Worm (Caenorhabditis elegans) whole organism, young adult: ENCODE measurements around the gene R10H10.3.

ENCODE experiments used
- B0019.2 ChIP-seq: fragments of 200-800 bp; sonication (Bioruptor generic); conservative IDR thresholded peaks from 2 replicates; pipeline ENCODE4 v1.3.6; 2022; ENCODE audit warnings: missing genetic modification reagents, missing genetic modification characterization, missing compliant biosample characterization
- F23B12.7 ChIP-seq: sonication (generic microtip); optimal IDR thresholded peaks from 2 replicates; lab custom pipeline; 2017; ENCODE audit warnings: missing genetic modification characterization, mild to moderate bottlenecking, missing compliant biosample characterization, antibody characterized with exemption, moderate library complexity; ENCODE audit not compliant: insufficient read depth
- F52B5.7 ChIP-seq: sonication (generic microtip); optimal IDR thresholded peaks from 2 replicates; lab custom pipeline; 2016; ENCODE audit warnings: mild to moderate bottlenecking, missing genetic modification characterization, missing compliant biosample characterization
- F57A8.1 ChIP-seq: fragments of 200-800 bp; sonication (Bioruptor generic); optimal IDR thresholded peaks from 2 replicates; lab custom pipeline; 2018; ENCODE audit warnings: mild to moderate bottlenecking, missing genetic modification characterization, moderate library complexity, missing compliant biosample characterization
- F57C9.4 ChIP-seq: sonication (generic microtip); optimal IDR thresholded peaks from 2 replicates; lab custom pipeline; 2017; ENCODE audit warnings: mild to moderate bottlenecking, missing genetic modification characterization, missing compliant biosample characterization
- T07F8.4 ChIP-seq: sonication (generic microtip); optimal IDR thresholded peaks from 2 replicates; lab custom pipeline; 2016; ENCODE audit warnings: mild to moderate bottlenecking, missing genetic modification characterization, moderate library complexity, missing compliant biosample characterization
- Y56A3A.18 ChIP-seq: fragments of 200-800 bp; sonication (Bioruptor generic); IDR thresholded peaks from 2 replicates; pipeline ENCODE4 v1.3.6; 2022; ENCODE audit warnings: missing genetic modification reagents, missing genetic modification characterization, missing compliant biosample characterization
- Y95B8A.8 ChIP-seq: fragments of 200-800 bp; sonication (Bioruptor generic); IDR thresholded peaks from 2 replicates; pipeline ENCODE4 v1.3.6; 2022; ENCODE audit warnings: missing genetic modification reagents, missing genetic modification characterization, missing compliant biosample characterization
- aptf-2 ChIP-seq: fragments of 200-800 bp; sonication (Bioruptor generic); conservative IDR thresholded peaks from 2 replicates; pipeline ENCODE4 v1.3.6; 2022; ENCODE audit warnings: missing genetic modification reagents, missing genetic modification characterization, missing compliant biosample characterization
- aptf-3 ChIP-seq: fragments of 200-800 bp; sonication (Bioruptor generic); IDR thresholded peaks from 2 replicates; pipeline ENCODE4 v1.3.6; 2022; ENCODE audit warnings: missing genetic modification characterization, missing compliant biosample characterization
- attf-6 ChIP-seq: fragments of 200-800 bp; sonication (Bioruptor generic); IDR thresholded peaks from 2 replicates; pipeline ENCODE4 v1.3.6; 2022; ENCODE audit warnings: missing genetic modification reagents, missing genetic modification characterization, missing compliant biosample characterization
- bed-1 ChIP-seq: fragments of 200-800 bp; sonication (Bioruptor generic); IDR thresholded peaks from 2 replicates; pipeline ENCODE4 v1.3.6; 2022; ENCODE audit warnings: missing genetic modification reagents, missing genetic modification characterization, missing compliant biosample characterization
- ccch-3 ChIP-seq: fragments of 200-800 bp; sonication (Bioruptor generic); optimal IDR thresholded peaks from 2 replicates; lab custom pipeline; 2018; ENCODE audit warnings: mild to moderate bottlenecking, missing genetic modification characterization, missing compliant biosample characterization
- cebp-1 ChIP-seq, 2 experiments: fragments of 200-800 bp in 1 of 2; sonication (Bioruptor generic) in 1 of 2; sonication (generic microtip) in 1 of 2; IDR thresholded peaks in 1 of 2; optimal IDR thresholded peaks in 1 of 2; 2 replicates each; pipeline versions ENCODE4 v1.3.6 to Lab custom; 2017 to 2022; ENCODE audit warnings: missing compliant biosample characterization in 2 of 2, missing genetic modification characterization in 2 of 2, mild to moderate bottlenecking in 1 of 2, missing genetic modification reagents in 1 of 2, moderate library complexity in 1 of 2
- ceh-100 ChIP-seq: fragments of 200-800 bp; sonication (Bioruptor generic); IDR thresholded peaks from 2 replicates; pipeline ENCODE4 v1.3.6; 2022; ENCODE audit warnings: missing genetic modification reagents, missing genetic modification characterization, missing compliant biosample characterization
- dox-1 ChIP-seq: fragments of 200-800 bp; sonication (Bioruptor generic); IDR thresholded peaks from 2 replicates; pipeline ENCODE4 v1.3.6; 2022; ENCODE audit warnings: missing genetic modification reagents, missing genetic modification characterization, missing compliant biosample characterization
- egrh-3 ChIP-seq: fragments of 200-800 bp; sonication (Bioruptor generic); IDR thresholded peaks from 2 replicates; pipeline ENCODE4 v1.3.6; 2022; ENCODE audit warnings: missing genetic modification reagents, missing genetic modification characterization, missing compliant biosample characterization
- ekl-4 ChIP-seq: fragments of 200-800 bp; sonication (Bioruptor generic); IDR thresholded peaks from 2 replicates; pipeline ENCODE4 v1.3.6; 2022; ENCODE audit warnings: missing genetic modification reagents, missing genetic modification characterization, missing compliant biosample characterization
- ets-4 ChIP-seq: fragments of 200-800 bp; sonication (Bioruptor generic); optimal IDR thresholded peaks from 2 replicates; lab custom pipeline; 2018; ENCODE audit warnings: mild to moderate bottlenecking, missing genetic modification characterization, missing compliant biosample characterization
- gei-17 ChIP-seq: fragments of 200-800 bp; sonication (Bioruptor generic); optimal IDR thresholded peaks from 2 replicates; lab custom pipeline; 2018; ENCODE audit warnings: mild to moderate bottlenecking, missing genetic modification characterization, missing compliant biosample characterization
- hlh-26 ChIP-seq: fragments of 200-800 bp; sonication (Bioruptor generic); conservative IDR thresholded peaks from 2 replicates; pipeline ENCODE4 v1.3.6; 2022; ENCODE audit warnings: missing genetic modification reagents, missing genetic modification characterization, missing compliant biosample characterization
- hmg-1.2 ChIP-seq: fragments of 200-800 bp; sonication (Bioruptor generic); IDR thresholded peaks from 2 replicates; pipeline ENCODE4 v1.3.6; 2022; ENCODE audit warnings: missing genetic modification reagents, missing genetic modification characterization, missing compliant biosample characterization
- hrde-1 ChIP-seq: sonication (generic microtip); optimal IDR thresholded peaks from 2 replicates; lab custom pipeline; 2016; ENCODE audit warnings: missing genetic modification characterization, mild to moderate bottlenecking, missing compliant biosample characterization, moderate library complexity, missing genotype, missing genetic modification reagents, borderline replicate concordance
- hsf-1 ChIP-seq: fragments of 200-800 bp; sonication (Bioruptor generic); IDR thresholded peaks from 2 replicates; pipeline ENCODE4 v1.3.6; 2022; ENCODE audit warnings: missing genetic modification reagents, missing genetic modification characterization, missing compliant biosample characterization
- let-526 ChIP-seq: fragments of 200-800 bp; sonication (Bioruptor generic); IDR thresholded peaks from 2 replicates; pipeline ENCODE4 v1.3.6; 2022; ENCODE audit warnings: missing genetic modification reagents, missing genetic modification characterization, missing compliant biosample characterization
- lsl-1 ChIP-seq: fragments of 200-800 bp; sonication (Bioruptor generic); optimal IDR thresholded peaks from 2 replicates; lab custom pipeline; 2018; ENCODE audit warnings: mild to moderate bottlenecking, missing genetic modification characterization, moderate library complexity, missing compliant biosample characterization
- madf-6 ChIP-seq: fragments of 200-800 bp; sonication (Bioruptor generic); IDR thresholded peaks from 2 replicates; pipeline ENCODE4 v1.3.6; 2022; ENCODE audit warnings: missing genetic modification reagents, missing genetic modification characterization, missing compliant biosample characterization
- mel-28 ChIP-seq: sonication (generic microtip); optimal IDR thresholded peaks from 2 replicates; lab custom pipeline; 2016; ENCODE audit warnings: borderline replicate concordance, mild to moderate bottlenecking, missing genetic modification characterization, missing compliant biosample characterization
- nhr-80 ChIP-seq: sonication (generic microtip); optimal IDR thresholded peaks from 2 replicates; lab custom pipeline; 2016; ENCODE audit warnings: missing genetic modification characterization, missing compliant biosample characterization
- nhr-90 ChIP-seq: sonication (generic microtip); optimal IDR thresholded peaks from 2 replicates; lab custom pipeline; 2016; ENCODE audit warnings: missing genotype, mild to moderate bottlenecking, missing genetic modification characterization, missing compliant biosample characterization
- pbrm-1 ChIP-seq: fragments of 200-800 bp; sonication (Bioruptor generic); IDR thresholded peaks from 2 replicates; pipeline ENCODE4 v1.3.6; 2022; ENCODE audit warnings: missing genetic modification reagents, missing genetic modification characterization, missing compliant biosample characterization
- rcor-1 ChIP-seq: fragments of 200-800 bp; sonication (Bioruptor generic); IDR thresholded peaks from 2 replicates; pipeline ENCODE4 v1.3.6; 2022; ENCODE audit warnings: missing genetic modification reagents, missing genetic modification characterization, missing compliant biosample characterization
- rpc-1 ChIP-seq, 2 experiments: fragments of 150-350 bp in 1 of 2; sonication (generic microtip) in 1 of 2; optimal IDR thresholded peaks; 2 replicates each; lab custom pipeline; 2014 to 2018; ENCODE audit warnings: missing biosample characterization in 1 of 2, missing genetic modification characterization in 1 of 2, missing genetic modification reagents in 1 of 2, missing genotype in 1 of 2
- sdz-38 ChIP-seq: sonication (generic microtip); optimal IDR thresholded peaks from 2 replicates; lab custom pipeline; 2016; ENCODE audit warnings: missing genotype, missing genetic modification characterization, missing compliant biosample characterization
- sea-2 ChIP-seq: fragments of 200-800 bp; sonication (Bioruptor generic); IDR thresholded peaks from 2 replicates; pipeline ENCODE4 v1.3.6; 2022; ENCODE audit warnings: missing genetic modification characterization, missing compliant biosample characterization
- snpc-3.4 ChIP-seq: sonication (generic microtip); optimal IDR thresholded peaks from 2 replicates; lab custom pipeline; 2017; ENCODE audit warnings: missing genetic modification characterization, mild to moderate bottlenecking, missing compliant biosample characterization, antibody characterized with exemption, moderate library complexity, missing genotype, missing genetic modification reagents
- sptf-2 ChIP-seq: fragments of 200-800 bp; sonication (Bioruptor generic); optimal IDR thresholded peaks from 2 replicates; lab custom pipeline; 2018; ENCODE audit warnings: mild to moderate bottlenecking, missing genetic modification characterization, missing compliant biosample characterization
- tlf-1 ChIP-seq: fragments of 200-800 bp; sonication (Bioruptor generic); optimal IDR thresholded peaks from 2 replicates; lab custom pipeline; 2018; ENCODE audit warnings: mild to moderate bottlenecking, missing genetic modification characterization, missing compliant biosample characterization
- xnd-1 ChIP-seq: sonication (generic microtip); optimal IDR thresholded peaks from 2 replicates; lab custom pipeline; 2016; ENCODE audit warnings: missing genotype, missing genetic modification reagents, missing genetic modification characterization, missing compliant biosample characterization
- zim-3 ChIP-seq: sonication (generic microtip); optimal IDR thresholded peaks from 2 replicates; lab custom pipeline; 2017; ENCODE audit warnings: mild to moderate bottlenecking, missing genetic modification characterization, moderate library complexity, missing compliant biosample characterization
- ztf-18 ChIP-seq: sonication (generic microtip); optimal IDR thresholded peaks from 2 replicates; lab custom pipeline; 2016; ENCODE audit warnings: missing genotype, mild to moderate bottlenecking, missing genetic modification characterization, missing compliant biosample characterization
- ztf-22 ChIP-seq: fragments of 200-800 bp; sonication (Bioruptor generic); optimal IDR thresholded peaks from 2 replicates; lab custom pipeline; 2018; ENCODE audit warnings: mild to moderate bottlenecking, missing genetic modification characterization, moderate library complexity, missing compliant biosample characterization
- ztf-28 ChIP-seq: fragments of 200-800 bp; sonication (Bioruptor generic); IDR thresholded peaks from 2 replicates; pipeline ENCODE4 v1.3.6; 2022; ENCODE audit warnings: missing genetic modification reagents, missing genetic modification characterization, missing compliant biosample characterization

The R10H10.3 gene

DNA sequence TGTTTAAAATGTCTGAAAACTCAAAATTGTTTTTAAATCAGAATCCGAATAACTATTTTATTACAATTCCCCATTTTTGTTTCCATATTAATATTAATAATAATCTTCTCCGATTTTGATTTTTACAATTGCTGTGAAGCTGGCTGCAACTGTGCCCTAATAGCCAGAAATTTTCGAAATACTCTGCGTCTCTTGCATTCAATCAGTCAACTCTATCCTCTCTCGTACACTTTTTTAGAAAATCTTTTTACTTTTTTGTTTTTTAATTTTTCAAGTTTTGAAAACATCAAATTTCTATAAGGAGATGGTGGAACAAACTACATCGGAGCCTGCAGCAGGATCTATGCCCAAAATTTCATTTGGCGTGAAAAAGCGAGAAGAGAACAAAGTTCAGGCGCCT, 30.5 kb upstream of the R10H10.3 start, which contains the start of gene gkow-1:
Gene gkow-1, plus strand, starts transcription at position 301 of the 400 bp plus-strand sequence.
- TF ChIP-seq hmg-1.2 (peak; percentile 45; the same call in 1 of the 2 replicates), bed-1 (GFP tag; lab: Robert Waterston, UW) (no peak), B0019.2 (GFP tag; lab: Robert Waterston, UW) (no peak), F57A8.1 (GFP tag; lab: Kevin White, UChicago) (no peak), hrde-1 (tag; lab: Kevin White, UChicago) (no peak)

DNA sequence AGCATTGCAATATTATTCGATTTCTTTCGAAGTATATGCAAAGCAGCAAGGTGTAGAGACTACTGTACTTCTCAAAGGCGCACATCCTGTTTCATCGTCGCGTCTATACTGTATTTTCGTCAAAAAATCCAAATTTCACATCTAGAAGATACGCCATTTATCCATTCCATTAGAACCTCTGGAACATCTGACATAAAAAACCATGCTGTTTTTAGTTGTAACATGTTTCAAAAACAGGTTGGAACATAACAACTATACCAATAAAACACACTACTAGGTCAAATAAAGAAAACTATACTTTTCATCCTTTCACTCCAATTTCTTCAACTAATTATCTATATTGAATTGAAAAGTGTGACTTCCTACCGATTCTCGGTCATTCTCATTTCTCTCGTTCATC, 28.0 kb upstream of the R10H10.3 start, which contains the start of gene ugt-59:
Gene ugt-59, plus strand, starts transcription at position 301 of the 400 bp plus-strand sequence.
- TF ChIP-seq aptf-2 (no peak), T07F8.4 (tag; lab: Kevin White, UChicago) (no peak), F23B12.7 (no peak), sptf-2 (GFP tag; lab: Kevin White, UChicago) (no peak), dox-1 (GFP tag; lab: Robert Waterston, UW) (no peak), attf-6 (GFP tag; lab: Robert Waterston, UW) (no peak), pbrm-1 (GFP tag; lab: Robert Waterston, UW) (no peak), rcor-1 (GFP tag; lab: Robert Waterston, UW) (no peak), nhr-80 (tag; lab: Kevin White, UChicago) (no peak), ccch-3 (GFP tag; lab: Kevin White, UChicago) (no peak), lsl-1 (no peak), ets-4 (GFP tag; lab: Kevin White, UChicago) (no peak), sdz-38 (tag; lab: Kevin White, UChicago) (no peak), sea-2 (no peak)

DNA sequence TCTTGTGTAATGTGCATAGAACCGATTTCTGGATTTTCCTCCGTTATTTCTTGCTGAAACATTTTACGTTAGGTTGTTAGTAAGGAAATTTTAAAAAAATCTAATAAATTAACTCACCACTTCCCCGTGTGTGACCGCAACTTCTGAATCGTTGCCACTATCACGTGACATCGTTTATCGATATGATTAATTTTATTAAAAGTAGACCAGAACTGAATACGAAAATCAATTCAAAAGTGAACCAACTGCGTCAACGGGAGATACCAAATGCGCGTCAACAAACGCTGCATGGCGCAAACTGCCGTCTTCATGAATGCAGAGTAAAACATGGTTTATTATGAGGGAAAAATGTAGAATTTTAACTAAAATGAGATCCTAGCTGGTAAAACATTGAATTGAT, 22.3 kb upstream of the R10H10.3 start, which contains the start of gene sir-2.1:
Gene sir-2.1, minus strand, starts transcription at position 212 of the 400 bp plus-strand sequence.
- TF ChIP-seq ztf-22 (GFP tag; lab: Kevin White, UChicago) = no peak
- TF ChIP-seq zim-3 (tag; lab: Kevin White, UChicago) = no peak
- no peak for TF ChIP-seq sea-2
- no peak for TF ChIP-seq ccch-3 (GFP tag; lab: Kevin White, UChicago)
- 0 out of 2 replicates have a peak, but pooled peaks have one; percentile 25 for TF ChIP-seq rcor-1 (GFP tag; lab: Robert Waterston, UW)
- 0 out of 2 replicates have a peak, but pooled peaks have one; percentile 26 for TF ChIP-seq ceh-100 (GFP tag; lab: Robert Waterston, UW)
- peak; percentile 42; the same call in 1 of the 2 replicates for TF ChIP-seq ekl-4 (GFP tag; lab: Robert Waterston, UW)
- no peak for TF ChIP-seq ztf-28
- no peak for TF ChIP-seq let-526 (GFP tag; lab: Robert Waterston, UW)
- no peak for TF ChIP-seq sptf-2 (GFP tag; lab: Kevin White, UChicago)
- TF ChIP-seq hsf-1 (GFP tag; lab: Robert Waterston, UW) = 0 out of 2 replicates have a peak, but pooled peaks have one; percentile 40
- peak; percentile 44 for TF ChIP-seq hmg-1.2
- peak; percentile 46; the same call in 1 of the 2 replicates for TF ChIP-seq madf-6 (GFP tag; lab: Robert Waterston, UW)
- TF ChIP-seq cebp-1 (GFP tag; IDR thresholded peaks at IDR 0.05; lab: Robert Waterston, UW) = no peak
- peak; percentile 55 for TF ChIP-seq cebp-1 (tag; optimal IDR thresholded peaks at IDR 0.05; lab: Kevin White, UChicago)
- no peak for TF ChIP-seq nhr-90
- TF ChIP-seq F52B5.7 = peak; percentile 6
- no peak for TF ChIP-seq mel-28
- TF ChIP-seq rpc-1 (optimal IDR thresholded peaks at IDR 0.05; lab: Kevin White, UChicago) = no peak
- TF ChIP-seq rpc-1 (tag; optimal IDR thresholded peaks at IDR 0.05; lab: Kevin White, UChicago) = no peak
- no peak for TF ChIP-seq F57C9.4 (tag; lab: Kevin White, UChicago)
- no peak for TF ChIP-seq hlh-26
- TF ChIP-seq Y56A3A.18 = no peak
- peak; percentile 18 for TF ChIP-seq tlf-1 (GFP tag; lab: Kevin White, UChicago)
- TF ChIP-seq ztf-18 (tag; lab: Kevin White, UChicago) = peak; percentile 91
- no peak for TF ChIP-seq Y95B8A.8 (GFP tag; lab: Robert Waterston, UW)
- peak; percentile 35 for TF ChIP-seq snpc-3.4 (tag; lab: Kevin White, UChicago)
- TF ChIP-seq aptf-3 = no peak
- TF ChIP-seq egrh-3 (GFP tag; lab: Robert Waterston, UW) = no peak
- TF ChIP-seq gei-17 (GFP tag; lab: Kevin White, UChicago) = peak; percentile 19
- TF ChIP-seq xnd-1 = peak; percentile 11
